Worm (Caenorhabditis elegans): ENCODE measurements around the gene T15B12.2.

T15B12.2 gene

DNA sequence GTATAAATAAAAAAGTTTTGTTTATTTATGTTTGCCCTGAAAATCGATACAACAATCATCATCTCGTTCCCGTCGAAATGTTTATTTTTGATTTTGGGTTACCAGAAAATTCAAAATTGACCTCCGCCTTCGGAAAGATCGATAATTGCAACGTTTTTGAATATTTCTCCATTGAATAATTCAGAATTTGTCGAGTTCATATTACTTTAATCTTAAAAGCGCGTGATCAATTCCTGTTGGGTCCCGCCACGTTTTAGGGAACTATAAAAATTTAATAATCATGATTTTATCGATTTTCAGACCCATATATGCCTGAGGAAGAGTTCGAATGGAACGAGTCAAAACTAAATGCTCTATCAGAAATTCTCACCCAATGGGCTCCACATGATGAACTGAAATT, 24.6 kb upstream of the T15B12.2 start, which contains the start of gene sorf-2:
TSS of gene sorf-2 (plus strand) at position 301 of the 400 bp plus-strand sequence.
- TF ChIP-seq nhr-237 (tag; optimal IDR thresholded peaks at IDR 0.05): no peak
- TF ChIP-seq sma-9 (GFP tag; optimal IDR thresholded peaks at IDR 0.05): no peak
- no peak for TF ChIP-seq sma-9 (tag; optimal IDR thresholded peaks at IDR 0.05)
- no peak for TF ChIP-seq ztf-11 (tag; optimal IDR thresholded peaks at IDR 0.05)
- no peak for TF ChIP-seq peb-1 (tag; optimal IDR thresholded peaks at IDR 0.05)
- TF ChIP-seq zag-1 (tag; optimal IDR thresholded peaks at IDR 0.05): no peak
- no peak for TF ChIP-seq mab-5 (tag; optimal IDR thresholded peaks at IDR 0.05)

DNA sequence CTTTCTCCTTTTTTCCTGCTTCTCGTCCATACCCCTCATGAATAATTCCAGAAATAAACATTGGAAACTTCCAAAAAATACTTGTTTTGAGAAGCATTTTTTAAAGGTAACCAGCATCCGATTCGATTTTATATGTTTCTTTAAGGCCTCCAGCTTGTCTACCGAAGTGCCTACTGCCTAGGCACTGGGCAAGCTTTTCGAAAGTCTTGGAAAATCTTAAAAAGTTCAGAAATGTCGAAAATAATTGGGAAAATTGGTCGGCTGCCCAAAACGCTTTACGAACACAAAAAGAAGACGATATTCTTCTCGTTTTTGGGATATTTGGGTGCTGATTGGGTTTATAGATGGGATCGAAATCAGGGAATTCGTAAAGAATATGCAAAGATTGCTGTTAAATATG, 20.0 kb upstream of the T15B12.2 start, which contains the start of gene F52C9.3:
TSS of gene F52C9.3 (plus strand) at position 225 of the 400 bp plus-strand sequence.
- TF ChIP-seq sma-3 (GFP tag; optimal IDR thresholded peaks at IDR 0.05) (no peak), nhr-23 (tag; optimal IDR thresholded peaks at IDR 0.05) (no peak)

DNA sequence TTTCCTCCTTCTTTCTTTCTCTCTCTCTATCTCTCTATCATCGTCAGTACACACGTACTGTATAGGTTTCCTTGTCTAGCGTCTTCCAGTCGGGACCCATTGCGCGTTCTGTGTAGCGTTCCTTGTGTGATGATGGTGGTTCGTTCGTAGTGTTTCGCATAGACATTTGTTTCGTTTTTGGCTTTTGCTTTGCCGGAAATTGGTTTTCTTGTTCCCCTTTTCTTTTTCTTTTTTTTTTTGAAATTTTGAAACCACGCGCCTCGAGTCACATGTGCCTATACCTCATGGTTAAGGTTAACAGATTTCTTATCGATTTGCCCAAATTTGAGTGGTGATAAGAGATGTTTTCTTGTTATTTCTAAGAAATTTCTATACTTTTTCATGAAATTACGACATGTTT, 16.9 kb upstream of the T15B12.2 start:
- TF ChIP-seq nhr-77 (tag; optimal IDR thresholded peaks at IDR 0.05) (no peak), crh-2 (tag; optimal IDR thresholded peaks at IDR 0.05) (peak; percentile 0)

DNA sequence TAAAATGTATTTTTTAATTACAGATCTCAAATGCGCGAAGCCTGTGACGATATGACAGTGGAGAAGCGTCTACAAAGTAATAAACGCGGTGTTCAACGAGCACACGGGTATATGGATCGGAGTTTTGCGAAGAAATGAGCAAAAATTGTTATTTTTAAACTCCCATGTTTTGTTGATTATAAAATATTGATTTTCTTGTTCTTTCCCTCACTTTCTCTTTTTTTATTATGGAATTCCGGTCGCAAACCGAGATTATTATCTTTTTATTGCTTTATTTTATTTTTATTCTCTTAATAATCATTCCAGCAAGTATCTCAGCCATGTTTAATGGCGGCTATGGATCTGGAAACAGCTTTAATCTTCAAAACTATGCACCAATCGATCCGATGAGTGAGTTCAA, 9.3 kb upstream of the T15B12.2 start, which contains the start of gene pqe-1:
TSS of gene pqe-1 (plus strand) at position 301 of the 400 bp plus-strand sequence.
- TF ChIP-seq nhr-11 (tag; optimal IDR thresholded peaks at IDR 0.05) (no peak), lin-13 (GFP tag; optimal IDR thresholded peaks at IDR 0.05) (no peak), dmd-4 (tag; optimal IDR thresholded peaks at IDR 0.05) (no peak), R02D3.7 (tag; optimal IDR thresholded peaks at IDR 0.05) (no peak)

DNA sequence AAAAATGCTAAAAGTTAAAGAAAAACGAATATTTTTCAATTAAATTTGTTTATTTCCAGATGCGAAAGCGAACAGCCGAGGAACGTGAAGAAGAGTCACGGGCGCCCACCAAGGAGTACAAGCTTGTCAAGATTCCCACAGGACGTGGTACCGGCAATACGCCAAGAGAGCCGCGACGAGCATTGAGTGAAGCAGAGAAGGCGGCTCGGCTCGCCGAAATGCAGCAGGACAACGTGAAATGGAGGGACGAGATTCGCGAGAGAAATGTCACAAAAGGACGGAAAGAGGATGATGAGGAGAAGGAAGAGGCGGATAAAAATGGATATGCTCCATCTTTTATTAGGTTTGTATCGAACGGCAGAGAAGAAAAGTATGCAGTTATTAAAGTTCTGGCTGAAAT, 8.7 kb upstream of the T15B12.2 start:
- TF ChIP-seq nhr-77 (tag; optimal IDR thresholded peaks at IDR 0.05): no peak
- no peak for TF ChIP-seq lin-13 (GFP tag; optimal IDR thresholded peaks at IDR 0.05)
- TF ChIP-seq skn-1 (tag; optimal IDR thresholded peaks at IDR 0.05): no peak
- no peak for TF ChIP-seq gmeb-1 (tag; optimal IDR thresholded peaks at IDR 0.05)
- TF ChIP-seq F13H6.1 (tag; optimal IDR thresholded peaks at IDR 0.05): no peak
- TF ChIP-seq unc-62 (GFP tag; optimal IDR thresholded peaks at IDR 0.05): no peak
- no peak for TF ChIP-seq ama-1 (optimal IDR thresholded peaks at IDR 0.05)
- TF ChIP-seq ztf-11 (tag; optimal IDR thresholded peaks at IDR 0.05): no peak
- no peak for TF ChIP-seq unc-39 (tag; optimal IDR thresholded peaks at IDR 0.05)
- no peak for TF ChIP-seq lsy-2 (tag; optimal IDR thresholded peaks at IDR 0.05)
- TF ChIP-seq sem-4 (tag; optimal IDR thresholded peaks at IDR 0.05): no peak
- TF ChIP-seq crh-2 (tag; optimal IDR thresholded peaks at IDR 0.05): no peak
- no peak for TF ChIP-seq nhr-237 (tag; optimal IDR thresholded peaks at IDR 0.05)

DNA sequence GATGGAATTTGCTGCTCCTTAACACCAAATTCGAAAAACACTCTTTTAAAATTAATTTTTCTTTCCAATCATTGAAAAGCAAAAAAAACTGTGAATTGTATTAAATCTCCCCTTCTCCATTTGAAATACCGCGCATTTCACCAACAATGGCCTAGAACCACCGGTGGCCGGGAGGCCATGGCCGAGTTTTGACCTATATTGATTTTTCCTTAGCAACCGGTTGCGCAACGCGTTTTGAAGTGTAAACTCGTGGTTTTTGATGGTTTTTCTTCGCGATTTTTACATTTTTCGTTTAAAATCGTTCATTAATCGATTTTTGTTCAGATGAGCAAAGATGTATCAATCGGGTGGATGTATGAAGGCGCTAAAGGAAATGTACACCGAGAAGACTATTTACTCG, 6.6 kb upstream of the T15B12.2 start, which contains the start of gene mog-3:
TSS of gene mog-3 (plus strand) at position 319 of the 400 bp plus-strand sequence.
- no peak for TF ChIP-seq nhr-23 (tag; optimal IDR thresholded peaks at IDR 0.05)
- TF ChIP-seq dmd-4 (tag; optimal IDR thresholded peaks at IDR 0.05): no peak
- TF ChIP-seq nhr-21 (tag; optimal IDR thresholded peaks at IDR 0.05): peak; percentile 20
- peak; percentile 52 for TF ChIP-seq lin-11 (tag; optimal IDR thresholded peaks at IDR 0.05)
- TF ChIP-seq unc-55 (GFP tag; optimal IDR thresholded peaks at IDR 0.05): peak; percentile 76
- peak; percentile 75 for TF ChIP-seq C34F6.9 (tag; optimal IDR thresholded peaks at IDR 0.05)
- peak; percentile 9 for TF ChIP-seq fos-1 (tag; optimal IDR thresholded peaks at IDR 0.05)
- TF ChIP-seq ztf-1 (GFP tag; conservative IDR thresholded peaks at IDR 0.05): no peak
- no peak for TF ChIP-seq snpc-4 (tag; optimal IDR thresholded peaks at IDR 0.05)
- peak; percentile 62 for TF ChIP-seq crh-2 (tag; optimal IDR thresholded peaks at IDR 0.05)
- no peak for TF ChIP-seq mab-5 (tag; optimal IDR thresholded peaks at IDR 0.05)
- TF ChIP-seq gmeb-1 (tag; optimal IDR thresholded peaks at IDR 0.05): peak; percentile 93
- TF ChIP-seq lsy-2 (tag; optimal IDR thresholded peaks at IDR 0.05): peak; percentile 36 to 77
- TF ChIP-seq F13H6.1 (tag; optimal IDR thresholded peaks at IDR 0.05): peak; percentile 66
- TF ChIP-seq ceh-16 (tag; optimal IDR thresholded peaks at IDR 0.05): no peak
- peak; percentile 54 for TF ChIP-seq ama-1 (optimal IDR thresholded peaks at IDR 0.05)
- TF ChIP-seq sma-3 (GFP tag; optimal IDR thresholded peaks at IDR 0.05): peak; percentile 55
- TF ChIP-seq ztf-11 (tag; optimal IDR thresholded peaks at IDR 0.05): no peak
- TF ChIP-seq nhr-129 (tag; optimal IDR thresholded peaks at IDR 0.05): peak; percentile 35
- peak; percentile 45 for TF ChIP-seq nhr-25 (tag; optimal IDR thresholded peaks at IDR 0.05)
- TF ChIP-seq nhr-6 (tag; optimal IDR thresholded peaks at IDR 0.05): no peak
- peak; percentile 74 for TF ChIP-seq sma-9 (GFP tag; optimal IDR thresholded peaks at IDR 0.05)
- no peak for TF ChIP-seq sma-9 (tag; optimal IDR thresholded peaks at IDR 0.05)
- TF ChIP-seq lin-13 (GFP tag; optimal IDR thresholded peaks at IDR 0.05): peak; percentile 52
- no peak for TF ChIP-seq mdl-1 (tag; optimal IDR thresholded peaks at IDR 0.05)

Data from whole organism, L2 larva.